Worm (Caenorhabditis elegans) whole organism, L4 larva: Measurements from ENCODE around the gene galt-1.
A peak's percentile ranks its signal among the peaks of the same experiment; 100 is the strongest.

ENCODE experiments used
- D1046.2 ChIP-seq: fragments of 200-800 bp; sonication (Bioruptor generic); IDR thresholded peaks from 2 replicates; pipeline ENCODE4 v1.3.6; 2022; ENCODE audit warnings: missing genetic modification characterization, missing compliant biosample characterization
- F10B5.3 ChIP-seq: sonication (generic microtip); optimal IDR thresholded peaks from 2 replicates; lab custom pipeline; 2016; ENCODE audit warnings: mild to moderate bottlenecking, missing genetic modification characterization, missing compliant biosample characterization
- Y105C5A.15 ChIP-seq: fragments of 200-800 bp; sonication (Bioruptor generic); IDR thresholded peaks from 2 replicates; pipeline ENCODE4 v1.3.6; 2022; ENCODE audit warnings: missing genetic modification characterization, missing compliant biosample characterization
- Y48G9A.11 ChIP-seq: fragments of 200-800 bp; sonication (Bioruptor generic); IDR thresholded peaks from 2 replicates; pipeline ENCODE4 v1.3.6; 2022; ENCODE audit warnings: missing genetic modification reagents, missing genetic modification characterization, missing compliant biosample characterization
- ZK337.2 ChIP-seq: fragments of 200-800 bp; sonication (Bioruptor generic); IDR thresholded peaks from 2 replicates; pipeline ENCODE4 v1.3.6; 2022; ENCODE audit warnings: missing genetic modification reagents, missing genetic modification characterization, missing compliant biosample characterization
- ZK546.5 ChIP-seq, 2 experiments: sonication (generic microtip); optimal IDR thresholded peaks; 2 replicates each; lab custom pipeline; 2017; ENCODE audit warnings: missing biosample characterization in 2 of 2, missing genetic modification characterization in 2 of 2
- aha-1 ChIP-seq: fragments of 150-350 bp; peaks from one replicate; lab custom pipeline; 2014; ENCODE audit warnings: missing biosample characterization, missing genetic modification characterization
- arid-1 ChIP-seq: fragments of 200-800 bp; sonication (Bioruptor generic); conservative IDR thresholded peaks from 2 replicates; pipeline ENCODE4 v1.3.6; 2022; ENCODE audit warnings: missing genetic modification reagents, missing genetic modification characterization, missing compliant biosample characterization
- ceh-28 ChIP-seq: fragments of 150-350 bp; optimal IDR thresholded peaks from 2 replicates; lab custom pipeline; 2014; ENCODE audit warnings: missing biosample characterization, missing genetic modification reagents, missing genetic modification characterization
- ces-1 ChIP-seq: fragments of 150-350 bp; sonication (generic microtip); optimal IDR thresholded peaks from 4 replicates; lab custom pipeline; 2014; ENCODE audit warnings: missing biosample characterization, missing genetic modification reagents, missing genetic modification characterization
- ctbp-1 ChIP-seq: fragments of 200-800 bp; sonication (Bioruptor generic); IDR thresholded peaks from 2 replicates; pipeline ENCODE4 v1.3.6; 2022; ENCODE audit warnings: missing genetic modification reagents, missing genetic modification characterization, missing compliant biosample characterization
- daf-16 ChIP-seq, 3 experiments: sonication (generic microtip); optimal IDR thresholded peaks; 2 replicates each; lab custom pipeline; 2016 to 2017; ENCODE audit warnings: missing genetic modification characterization in 3 of 3, missing genetic modification reagents in 3 of 3, mild to moderate bottlenecking in 2 of 3, missing compliant biosample characterization in 2 of 3, missing biosample characterization in 1 of 3, moderate library complexity in 1 of 3
- egl-27 ChIP-seq: sonication (generic microtip); optimal IDR thresholded peaks from 3 replicates; lab custom pipeline; 2017; ENCODE audit warnings: missing biosample characterization, missing genetic modification reagents, missing genetic modification characterization
- egl-43 ChIP-seq: fragments of 200-800 bp; sonication (Bioruptor generic); IDR thresholded peaks from 2 replicates; pipeline ENCODE4 v1.3.6; 2022; ENCODE audit warnings: missing genetic modification reagents, missing genetic modification characterization, missing compliant biosample characterization
- fkh-10 ChIP-seq: fragments of 150-350 bp; optimal IDR thresholded peaks from 2 replicates; lab custom pipeline; 2014; ENCODE audit warnings: missing biosample characterization, missing genetic modification reagents, missing genetic modification characterization
- fos-1 ChIP-seq: fragments of 150-350 bp; optimal IDR thresholded peaks from 2 replicates; lab custom pipeline; 2014; ENCODE audit warnings: missing biosample characterization, missing genetic modification characterization
- gei-8 ChIP-seq: fragments of 200-800 bp; sonication (Bioruptor generic); optimal IDR thresholded peaks from 2 replicates; lab custom pipeline; 2018; ENCODE audit warnings: mild to moderate bottlenecking, missing genetic modification characterization, missing compliant biosample characterization
- hif-1 ChIP-seq, 2 experiments: sonication (generic microtip); optimal IDR thresholded peaks; 2 replicates each; lab custom pipeline; 2016 to 2017; ENCODE audit warnings: missing compliant biosample characterization in 2 of 2, missing genetic modification characterization in 2 of 2, missing genetic modification reagents in 2 of 2, missing genotype in 2 of 2, mild to moderate bottlenecking in 1 of 2
- hlh-11 ChIP-seq: fragments of 200-800 bp; sonication (Bioruptor generic); optimal IDR thresholded peaks from 2 replicates; lab custom pipeline; 2018; ENCODE audit warnings: mild to moderate bottlenecking, missing genetic modification characterization, missing compliant biosample characterization
- hlh-30 ChIP-seq: sonication (generic microtip); optimal IDR thresholded peaks from 2 replicates; lab custom pipeline; 2017; ENCODE audit warnings: antibody characterized with exemption, mild to moderate bottlenecking, missing genetic modification characterization, missing compliant biosample characterization; ENCODE audit not compliant: insufficient read depth
- hmg-1.1 ChIP-seq: fragments of 200-800 bp; sonication (Bioruptor generic); IDR thresholded peaks from 2 replicates; pipeline ENCODE4 v1.3.6; 2022; ENCODE audit warnings: missing genetic modification reagents, missing genetic modification characterization, missing compliant biosample characterization
- jun-1 ChIP-seq: fragments of 150-350 bp; optimal IDR thresholded peaks from 2 replicates; lab custom pipeline; 2014; ENCODE audit warnings: missing biosample characterization, missing genetic modification reagents, missing genetic modification characterization
- lin-38 ChIP-seq: fragments of 200-800 bp; sonication (Bioruptor generic); IDR thresholded peaks from 2 replicates; pipeline ENCODE4 v1.3.6; 2022; ENCODE audit warnings: missing genetic modification reagents, missing genetic modification characterization, missing compliant biosample characterization
- lsy-2 ChIP-seq, 2 experiments: fragments of 150-350 bp in 1 of 2; sonication (generic microtip) in 1 of 2; optimal IDR thresholded peaks; 2 replicates each; lab custom pipeline; 2014 to 2017; ENCODE audit warnings: missing biosample characterization in 2 of 2, missing genetic modification characterization in 2 of 2
- mdl-1 ChIP-seq, 2 experiments: fragments of 150-350 bp in 1 of 2; sonication (generic microtip) in 1 of 2; optimal IDR thresholded peaks; 2 replicates each; lab custom pipeline; 2014 to 2017; ENCODE audit warnings: missing biosample characterization in 2 of 2, missing genetic modification characterization in 2 of 2
- mep-1 ChIP-seq: fragments of 150-350 bp; sonication (generic microtip); optimal IDR thresholded peaks from 3 replicates; lab custom pipeline; 2014; ENCODE audit warnings: missing biosample characterization, missing genetic modification characterization
- nhr-10 ChIP-seq: fragments of 150-350 bp; optimal IDR thresholded peaks from 2 replicates; lab custom pipeline; 2014; ENCODE audit warnings: missing biosample characterization, missing genetic modification characterization
- nhr-237 ChIP-seq: sonication (generic microtip); optimal IDR thresholded peaks from 2 replicates; lab custom pipeline; 2017; ENCODE audit warnings: missing biosample characterization, missing genetic modification characterization
- nhr-25 ChIP-seq: sonication (generic microtip); optimal IDR thresholded peaks from 2 replicates; lab custom pipeline; 2017; ENCODE audit warnings: missing genetic modification characterization, mild to moderate bottlenecking, missing compliant biosample characterization, antibody characterized with exemption, moderate library complexity, borderline replicate concordance; ENCODE audit not compliant: insufficient read depth
- nhr-28 ChIP-seq: fragments of 150-350 bp; optimal IDR thresholded peaks from 2 replicates; lab custom pipeline; 2014; ENCODE audit warnings: missing biosample characterization, missing genetic modification characterization
- nhr-41 ChIP-seq: fragments of 200-800 bp; sonication (Bioruptor generic); IDR thresholded peaks from 2 replicates; pipeline ENCODE4 v1.3.6; 2022; ENCODE audit warnings: missing genetic modification reagents, missing genetic modification characterization, missing compliant biosample characterization
- nhr-42 ChIP-seq: fragments of 200-800 bp; sonication (Bioruptor generic); IDR thresholded peaks from 2 replicates; pipeline ENCODE4 v1.3.6; 2022; ENCODE audit warnings: missing genetic modification characterization, missing compliant biosample characterization
- nhr-6 ChIP-seq: fragments of 150-350 bp; optimal IDR thresholded peaks from 2 replicates; lab custom pipeline; 2014; ENCODE audit warnings: missing biosample characterization, missing genetic modification characterization
- nhr-77 ChIP-seq: fragments of 150-350 bp; optimal IDR thresholded peaks from 2 replicates; lab custom pipeline; 2014; ENCODE audit warnings: missing biosample characterization, missing genetic modification characterization
- rbr-2 ChIP-seq: sonication (generic microtip); optimal IDR thresholded peaks from 2 replicates; lab custom pipeline; 2016; ENCODE audit warnings: missing genotype, missing genetic modification characterization, missing compliant biosample characterization
- sdz-12 ChIP-seq: fragments of 200-800 bp; sonication (Bioruptor generic); optimal IDR thresholded peaks from 2 replicates; lab custom pipeline; 2018; ENCODE audit warnings: mild to moderate bottlenecking, missing genetic modification characterization, missing compliant biosample characterization
- snpc-1.2 ChIP-seq: fragments of 200-800 bp; sonication (Bioruptor generic); IDR thresholded peaks from 2 replicates; pipeline ENCODE4 v1.3.6; 2022; ENCODE audit warnings: missing genetic modification reagents, missing genetic modification characterization, missing compliant biosample characterization
- tag-97 ChIP-seq: fragments of 200-800 bp; sonication (Bioruptor generic); IDR thresholded peaks from 2 replicates; pipeline ENCODE4 v1.3.6; 2022; ENCODE audit warnings: missing genetic modification characterization, missing compliant biosample characterization
- unc-62 ChIP-seq, 3 experiments: fragments of 150-350 bp in 1 of 3; sonication (generic microtip); optimal IDR thresholded peaks in 2 of 3; peaks in 1 of 3; 1 replicate in 1 of 3; 2 replicates in 2 of 3; lab custom pipeline; 2014 to 2017; ENCODE audit warnings: missing biosample characterization in 3 of 3, missing genetic modification characterization in 3 of 3, missing genetic modification reagents in 3 of 3, missing genotype in 1 of 3
- zfp-3 ChIP-seq: fragments of 200-800 bp; sonication (Bioruptor generic); conservative IDR thresholded peaks from 2 replicates; pipeline ENCODE4 v1.3.6; 2022; ENCODE audit warnings: missing genetic modification reagents, missing genetic modification characterization, missing compliant biosample characterization
- ztf-11 ChIP-seq: fragments of 150-350 bp; optimal IDR thresholded peaks from 2 replicates; lab custom pipeline; 2014; ENCODE audit warnings: missing biosample characterization, missing genetic modification characterization

Gene galt-1

DNA sequence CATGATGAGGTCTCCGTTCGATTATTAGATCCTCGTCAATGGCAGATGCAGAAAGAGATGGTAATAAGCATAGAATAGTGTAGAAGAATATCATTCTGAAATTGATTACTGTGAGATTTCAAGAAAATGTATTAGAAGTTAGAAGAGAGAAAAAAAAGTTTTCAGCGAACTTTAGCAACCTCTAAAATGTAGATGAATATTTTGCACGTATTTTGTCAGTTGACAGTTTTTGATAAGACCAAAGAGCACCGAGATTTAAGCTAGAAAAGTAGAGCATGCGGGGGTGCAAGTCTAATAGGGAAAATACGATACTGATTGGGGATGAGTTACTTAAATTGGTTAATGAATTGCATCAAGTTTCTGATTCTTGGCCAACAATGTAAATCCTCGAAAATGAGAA lies 24.0 kb downstream of the galt-1 start, which contains the start of gene M03F8.6:
TSS of gene M03F8.6 (minus strand) at position 101 of the 400 bp plus-strand sequence.
- TF ChIP-seq aha-1 (peak; percentile 42), nhr-42 (no peak)

DNA sequence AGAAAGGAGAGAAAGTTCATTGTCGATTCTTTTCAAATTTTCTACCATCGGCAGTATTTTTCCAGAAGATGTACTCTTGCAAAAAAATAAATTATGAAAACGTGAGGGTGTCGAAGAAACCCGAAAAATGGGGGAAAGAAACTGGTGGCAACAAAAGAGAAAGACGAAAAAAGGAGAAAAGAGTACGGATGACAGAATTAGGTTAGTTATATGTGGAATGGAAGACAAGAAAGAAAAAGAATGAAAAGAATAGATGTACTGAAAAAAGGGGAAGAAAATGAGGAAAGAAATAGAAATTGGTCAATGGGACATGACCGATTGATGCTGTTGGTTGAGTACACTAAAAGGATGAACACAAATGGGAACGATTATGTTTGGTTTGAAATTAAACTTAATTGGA lies 24.9 kb downstream of the galt-1 start:
- peak in 1 of 2 experiments; percentile 5 for TF ChIP-seq unc-62 (GFP tag; optimal IDR thresholded peaks at IDR 0.05 in 1 of 2; lab: Kevin White, UChicago)
- no peak for TF ChIP-seq unc-62 (tag; optimal IDR thresholded peaks at IDR 0.05; lab: Kevin White, UChicago)
- no peak for TF ChIP-seq ztf-11 (tag; lab: Kevin White, UChicago)
- peak; percentile 36 for TF ChIP-seq ces-1 (GFP tag; lab: Kevin White, UChicago)

DNA sequence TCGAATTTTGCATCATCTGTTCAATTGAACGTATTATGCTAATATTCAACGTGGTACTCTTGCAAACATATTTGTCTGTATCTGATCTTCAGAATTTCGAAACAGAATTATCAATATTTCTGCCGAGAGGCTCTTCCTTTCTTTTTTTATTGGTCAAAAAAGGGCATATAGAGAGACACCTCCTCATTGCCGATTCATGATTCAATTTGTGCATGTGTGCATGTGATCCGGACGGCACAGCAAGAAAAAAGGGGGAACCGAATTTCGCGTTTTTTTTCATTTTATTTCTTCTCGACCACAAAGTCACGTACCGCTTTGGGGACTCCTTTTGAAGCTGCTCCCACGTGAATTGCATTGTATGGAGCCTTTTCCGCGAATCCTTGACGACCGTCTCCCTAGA lies 30.8 kb downstream of the galt-1 start, which contains the start of gene mcp-1:
TSS of gene mcp-1 (plus strand) at position 292 of the 400 bp plus-strand sequence.
- TF ChIP-seq hmg-1.1 (GFP tag; lab: Robert Waterston, UW) = 0 out of 2 replicates have a peak, but pooled peaks have one; percentile 7
- no peak for TF ChIP-seq gei-8 (GFP tag; lab: Kevin White, UChicago)
- no peak for TF ChIP-seq arid-1 (GFP tag; lab: Robert Waterston, UW)
- peak; percentile 33; the same call in 1 of the 2 replicates for TF ChIP-seq ctbp-1 (GFP tag; lab: Robert Waterston, UW)
- TF ChIP-seq mdl-1 (tag; optimal IDR thresholded peaks at IDR 0.05; lab: Kevin White, UChicago) = no peak
- peak; percentile 81 for TF ChIP-seq fkh-10 (GFP tag; lab: Kevin White, UChicago)
- peak in 1 of 2 experiments; percentile 49 for TF ChIP-seq hif-1 (tag; optimal IDR thresholded peaks at IDR 0.05; lab: Kevin White, UChicago)
- peak; percentile 67 for TF ChIP-seq ces-1 (GFP tag; lab: Kevin White, UChicago)
- peak; percentile 44 for TF ChIP-seq hlh-30 (tag; lab: Kevin White, UChicago)

DNA sequence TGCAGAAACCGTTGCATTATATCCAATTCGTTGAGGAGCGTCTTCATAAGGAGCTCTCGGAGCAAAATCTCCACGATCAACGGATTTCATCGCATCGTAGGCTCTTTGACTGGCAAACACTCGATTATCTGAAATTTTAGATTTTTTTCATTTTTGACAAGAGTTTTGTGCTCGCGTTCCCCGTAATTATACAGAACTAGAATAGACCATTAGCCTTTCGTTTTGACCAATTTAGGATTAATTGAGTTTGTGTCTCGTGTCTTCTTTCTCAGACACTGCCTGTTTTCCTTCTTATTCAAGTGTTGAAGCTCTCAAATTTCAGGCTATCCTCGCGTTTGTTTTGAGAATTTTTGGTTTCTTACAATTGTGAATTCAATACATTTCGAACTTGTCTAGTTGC lies 32.4 kb downstream of the galt-1 start:
- TF ChIP-seq zfp-3 (GFP tag; lab: Robert Waterston, UW) = no peak

DNA sequence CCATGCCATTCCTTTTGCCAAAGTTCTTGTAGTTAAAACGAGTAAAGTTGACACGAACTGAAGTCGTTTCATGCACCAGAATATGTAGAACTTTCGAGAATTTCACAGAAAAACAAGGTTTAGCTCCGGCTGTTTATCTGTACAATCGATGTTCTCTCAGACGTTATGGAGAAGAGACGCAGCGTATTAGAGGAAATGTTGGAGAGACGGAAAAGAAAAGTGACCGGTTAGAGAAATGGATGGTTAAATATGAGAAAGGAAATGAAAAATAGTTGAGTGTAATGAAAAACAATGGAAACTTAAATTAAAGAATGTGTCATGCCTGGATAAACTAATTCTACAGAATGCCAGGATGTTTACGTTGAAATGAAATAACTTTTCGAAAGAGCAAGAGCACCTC lies 33.0 kb downstream of the galt-1 start, which contains the start of gene pcm-1:
TSS of gene pcm-1 (minus strand) at position 187 of the 400 bp plus-strand sequence.
- TF ChIP-seq unc-62 (GFP tag; optimal IDR thresholded peaks at IDR 0.05 in 1 of 2; lab: Kevin White, UChicago) (peak in 1 of 2 experiments; percentile 97), unc-62 (tag; optimal IDR thresholded peaks at IDR 0.05; lab: Kevin White, UChicago) (no peak), ZK546.5 (tag; optimal IDR thresholded peaks at IDR 0.05; lab: Kevin White, UChicago) (no peak), nhr-25 (tag; lab: Kevin White, UChicago) (no peak), ceh-28 (tag; lab: Kevin White, UChicago) (peak; percentile 42), nhr-41 (GFP tag; lab: Robert Waterston, UW) (no peak), mep-1 (tag; lab: Kevin White, UChicago) (peak; percentile 13), Y105C5A.15 (GFP tag; lab: Robert Waterston, UW) (no peak), nhr-10 (tag; lab: Kevin White, UChicago) (no peak), ztf-11 (tag; lab: Kevin White, UChicago) (no peak), sdz-12 (GFP tag; lab: Kevin White, UChicago) (no peak), nhr-28 (tag; lab: Kevin White, UChicago) (no peak), ZK337.2 (no peak), daf-16 (GFP tag; optimal IDR thresholded peaks at IDR 0.05; lab: Kevin White, UChicago) (peak in 1 of 2 experiments; percentile 71), daf-16 (tag; optimal IDR thresholded peaks at IDR 0.05; lab: Kevin White, UChicago) (peak; percentile 92), lsy-2 (tag; optimal IDR thresholded peaks at IDR 0.05; lab: Kevin White, UChicago) (peak in 1 of 2 experiments; percentile 49), fos-1 (tag; lab: Kevin White, UChicago) (no peak), rbr-2 (tag; lab: Kevin White, UChicago) (peak; percentile 5), D1046.2 (GFP tag; lab: Robert Waterston, UW) (no peak), egl-43 (no peak), hlh-11 (tag; lab: Kevin White, UChicago) (peak; percentile 59), hlh-30 (tag; lab: Kevin White, UChicago) (peak; percentile 30), snpc-1.2 (GFP tag; lab: Robert Waterston, UW) (no peak), Y48G9A.11 (no peak), jun-1 (tag; lab: Kevin White, UChicago) (no peak), ces-1 (GFP tag; lab: Kevin White, UChicago) (no peak), nhr-237 (tag; lab: Kevin White, UChicago) (no peak), lin-38 (no peak), nhr-6 (tag; lab: Kevin White, UChicago) (no peak), F10B5.3 (tag; lab: Kevin White, UChicago) (no peak), gei-8 (GFP tag; lab: Kevin White, UChicago) (no peak), nhr-77 (tag; lab: Kevin White, UChicago) (no peak), tag-97 (GFP tag; lab: Robert Waterston, UW) (no peak), egl-27 (tag; lab: Kevin White, UChicago) (no peak)
